Fruit fly (Drosophila melanogaster): ENCODE data around the gene Rnf11.

Rnf11 gene

DNA sequence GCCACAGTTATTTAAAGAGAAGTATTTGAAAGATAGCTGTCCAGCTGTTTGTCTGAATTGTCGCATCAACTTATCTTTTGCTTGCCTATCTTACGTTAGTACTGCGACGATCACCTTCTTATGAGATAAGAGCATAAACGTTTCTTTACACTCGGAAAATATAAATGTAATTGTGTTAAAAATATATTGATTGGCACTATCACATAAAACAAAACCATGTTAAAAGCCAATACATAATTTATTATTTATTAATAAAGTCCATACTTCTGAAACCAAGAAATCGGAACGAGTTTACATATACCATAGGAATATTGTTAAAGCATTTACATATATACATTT lies 44.2 kb downstream of the Rnf11 start:
- no peak for TF ChIP-seq CTCF (optimal IDR thresholded peaks at IDR 0.05)
- no peak for TF ChIP-seq CG8478 (optimal IDR thresholded peaks at IDR 0.05)

DNA sequence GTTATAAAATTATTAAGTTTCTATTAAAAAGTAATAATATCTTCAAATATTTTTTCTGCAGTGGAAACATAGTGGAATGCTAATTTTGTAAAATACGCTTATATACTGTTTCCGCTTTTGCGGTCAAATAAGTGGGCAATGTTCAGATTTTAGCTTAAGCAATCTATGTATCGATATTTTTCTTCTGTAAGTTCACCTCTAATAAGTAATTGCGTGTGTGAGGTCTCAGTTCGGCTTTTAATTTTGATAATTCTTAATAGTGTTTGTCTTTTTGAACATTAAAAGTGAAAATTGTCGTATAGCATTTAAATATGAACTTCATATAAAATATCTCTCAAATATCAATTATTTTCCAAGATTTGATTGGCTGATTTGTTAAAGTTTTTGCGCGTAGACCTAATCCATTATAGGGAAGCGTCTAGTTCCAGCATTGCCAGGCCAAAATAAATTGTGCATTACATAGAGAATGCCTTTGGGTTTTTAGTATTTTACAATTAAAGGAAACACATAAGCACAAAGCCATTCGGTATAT lies 45.1 kb downstream of the Rnf11 start, which contains the start of gene Hcf:
Gene Hcf, plus strand, starts transcription at position 180 of the 532 bp plus-strand sequence.
- no peak for TF ChIP-seq CG8478 (optimal IDR thresholded peaks at IDR 0.05)
- TF ChIP-seq CTCF (optimal IDR thresholded peaks at IDR 0.05): no peak

DNA sequence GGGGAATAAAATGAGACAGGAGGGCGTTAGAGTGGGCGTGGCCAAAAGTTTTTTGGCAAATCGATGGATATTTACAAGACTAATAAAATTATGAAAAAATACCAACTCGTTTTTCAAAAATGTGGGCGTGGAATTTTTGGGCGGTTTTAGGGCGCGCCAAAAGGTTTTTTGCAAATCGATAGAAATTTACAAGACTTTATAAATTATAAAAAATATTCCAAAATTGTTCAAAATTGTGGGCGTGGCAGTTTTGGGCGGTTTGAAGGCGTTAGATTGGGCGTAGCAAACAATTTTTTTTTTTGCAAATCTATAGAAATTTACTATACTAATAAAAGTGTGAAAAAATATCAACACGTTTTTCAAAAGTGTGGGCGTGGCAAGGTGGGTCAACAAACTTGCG lies 64.4 kb downstream of the Rnf11 start:
- no peak for TF ChIP-seq CTCF (optimal IDR thresholded peaks at IDR 0.05)
- no peak for TF ChIP-seq CG8478 (optimal IDR thresholded peaks at IDR 0.05)

DNA sequence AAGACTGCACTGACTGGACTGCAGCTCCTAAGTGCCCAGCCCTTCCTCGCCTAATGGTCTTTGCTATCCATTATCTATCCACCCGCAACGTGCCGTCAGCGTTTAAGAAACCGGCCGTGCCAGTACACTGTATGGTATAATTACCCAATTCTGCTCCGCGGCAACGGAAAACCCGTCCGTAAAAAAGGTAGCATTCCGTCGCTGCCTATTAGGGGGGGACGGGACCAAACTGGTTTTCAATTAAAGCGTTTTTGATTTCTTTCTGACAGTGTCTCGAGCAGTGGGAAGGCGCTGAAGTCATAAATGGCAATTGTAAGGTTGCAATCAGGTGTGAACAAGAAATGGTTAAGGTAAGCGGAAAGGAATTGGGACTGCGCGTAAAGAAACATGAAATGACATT lies 65.7 kb downstream of the Rnf11 start:
- TF ChIP-seq CTCF (optimal IDR thresholded peaks at IDR 0.05) (no peak), CG8478 (optimal IDR thresholded peaks at IDR 0.05) (no peak)

Measured in S2 (cell line).